Fruit fly (Drosophila melanogaster): ENCODE results near the gene CycJ.

dm6 chr3L:3420674-3421073 is 45.6 kb upstream of the CycJ start:
- TF ChIP-seq psq (optimal IDR thresholded peaks at IDR 0.05): no peak
- TF ChIP-seq Myc (optimal IDR thresholded peaks at IDR 0.05): no peak
- no peak for TF ChIP-seq ttk (optimal IDR thresholded peaks at IDR 0.05)
- TF ChIP-seq insv (optimal IDR thresholded peaks at IDR 0.05): no peak
- no peak for TF ChIP-seq Sin3A (optimal IDR thresholded peaks at IDR 0.05)
